Fruit fly (Drosophila melanogaster): ENCODE data around the gene CG18417.

Gene CG18417

dm6 chr3L:7381359-7381976 is 18.4 kb upstream of the CG18417 start, which contains the start of the genes SMSr and smid (continued):
- TF ChIP-seq repo (GFP tag; optimal IDR thresholded peaks at IDR 0.05), result no peak
- no peak for TF ChIP-seq CG15073 (GFP tag; optimal IDR thresholded peaks at IDR 0.05)
- TF ChIP-seq Dip3 (GFP tag; optimal IDR thresholded peaks at IDR 0.05), result peak; percentile 62
- no peak for TF ChIP-seq tio (GFP tag; optimal IDR thresholded peaks at IDR 0.05)
- no peak for TF ChIP-seq CG2875 (GFP tag; optimal IDR thresholded peaks at IDR 0.05)
- TF ChIP-seq Taf1 (GFP tag; IDR thresholded peaks at IDR 0.05), result no peak; the same call in 1 of the 2 replicates
- no peak for TF ChIP-seq toy (GFP tag; IDR thresholded peaks at IDR 0.05)
- TF ChIP-seq CG14014 (GFP tag; IDR thresholded peaks at IDR 0.05), result no peak; the same call in 1 of the 2 replicates
- no peak for TF ChIP-seq CG4707 (GFP tag; optimal IDR thresholded peaks at IDR 0.05)
- no peak for TF ChIP-seq usp (GFP tag; optimal IDR thresholded peaks at IDR 0.05)
- no peak for TF ChIP-seq Poxn (GFP tag; IDR thresholded peaks at IDR 0.05)
- TF ChIP-seq CG11560 (tag; IDR thresholded peaks at IDR 0.05), result no peak; the same call in 2 of the 3 replicates
- peak; percentile 25 to 73 for TF ChIP-seq Eip74EF (GFP tag; optimal IDR thresholded peaks at IDR 0.05)
- no peak for TF ChIP-seq gcm2 (GFP tag; optimal IDR thresholded peaks at IDR 0.05)
- no peak for TF ChIP-seq unpg (GFP tag; optimal IDR thresholded peaks at IDR 0.05)
- 0 out of 2 replicates have a peak, but pooled peaks have one; percentile 44 for TF ChIP-seq ara (GFP tag; IDR thresholded peaks at IDR 0.05)
- peak; percentile 78 for TF ChIP-seq YL-1 (GFP tag; optimal IDR thresholded peaks at IDR 0.05)
- peak; percentile 92 for TF ChIP-seq row (GFP tag; IDR thresholded peaks at IDR 0.05)
- TF ChIP-seq CG11093 (GFP tag; IDR thresholded peaks at IDR 0.05), result 0 out of 3 replicates have a peak, but pooled peaks have one; percentile 25
- peak; percentile 79 for TF ChIP-seq CG30403 (GFP tag; optimal IDR thresholded peaks at IDR 0.05)
- TF ChIP-seq Sox100B (GFP tag; optimal IDR thresholded peaks at IDR 0.05), result peak; percentile 43
- TF ChIP-seq CG31441 (GFP tag; IDR thresholded peaks at IDR 0.05), result peak; percentile 69
- TF ChIP-seq eyg (GFP tag; optimal IDR thresholded peaks at IDR 0.05), result no peak
- no peak for TF ChIP-seq CG30431 (GFP tag; optimal IDR thresholded peaks at IDR 0.05)
- no peak for TF ChIP-seq Dip2 (GFP tag; IDR thresholded peaks at IDR 0.05)
- no peak for TF ChIP-seq Ravus (GFP tag; IDR thresholded peaks at IDR 0.05)
- no peak for TF ChIP-seq gce (GFP tag; IDR thresholded peaks at IDR 0.05)
- 0 out of 2 replicates have a peak, but pooled peaks have one; percentile 27 for TF ChIP-seq Nf-YA (GFP tag; IDR thresholded peaks at IDR 0.05)
- TF ChIP-seq Sry-β (GFP tag; optimal IDR thresholded peaks at IDR 0.05), result peak; percentile 25
- no peak for TF ChIP-seq ro (GFP tag; IDR thresholded peaks at IDR 0.05)
- peak; percentile 51 for TF ChIP-seq lab (GFP tag; optimal IDR thresholded peaks at IDR 0.05)
- TF ChIP-seq Kr (GFP tag; optimal IDR thresholded peaks at IDR 0.05), result no peak
- TF ChIP-seq CG12071 (GFP tag; optimal IDR thresholded peaks at IDR 0.05), result no peak
- no peak for TF ChIP-seq gro (GFP tag; optimal IDR thresholded peaks at IDR 0.05)
- TF ChIP-seq ap (GFP tag; IDR thresholded peaks at IDR 0.05), result no peak
- TF ChIP-seq CG2712 (tag; optimal IDR thresholded peaks at IDR 0.05), result peak; percentile 76
- TF ChIP-seq CG10959 (GFP tag; IDR thresholded peaks at IDR 0.05), result no peak
- no peak for TF ChIP-seq peb (GFP tag; IDR thresholded peaks at IDR 0.05)
- TF ChIP-seq Nf-YB (GFP tag; optimal IDR thresholded peaks at IDR 0.05), result peak; percentile 2
- peak; percentile 23; the same call in 1 of the 2 replicates for TF ChIP-seq vvl (GFP tag; IDR thresholded peaks at IDR 0.05)
- TF ChIP-seq sima (GFP tag; optimal IDR thresholded peaks at IDR 0.05), result no peak
- TF ChIP-seq CG42726 (GFP tag; IDR thresholded peaks at IDR 0.05; ENCODE audit: partially characterized antibody), result 0 out of 2 replicates have a peak, but pooled peaks have one; percentile 53
- TF ChIP-seq CG32532 (GFP tag; IDR thresholded peaks at IDR 0.05), result peak; percentile 70
- no peak for TF ChIP-seq lov (optimal IDR thresholded peaks at IDR 0.05)
- TF ChIP-seq lov (GFP tag; IDR thresholded peaks at IDR 0.05), result no peak
- peak; percentile 21 for TF ChIP-seq CG16863 (GFP tag; optimal IDR thresholded peaks at IDR 0.05)
- TF ChIP-seq B-H2 (GFP tag; optimal IDR thresholded peaks at IDR 0.05), result peak; percentile 23
- TF ChIP-seq Adf1 (GFP tag; IDR thresholded peaks at IDR 0.05), result peak; percentile 43
- no peak for TF ChIP-seq CG17912 (GFP tag; optimal IDR thresholded peaks at IDR 0.05)
- TF ChIP-seq CG3847 (GFP tag; IDR thresholded peaks at IDR 0.05), result peak; percentile 47; the same call in 1 of the 2 replicates

Measured in whole organism, embryonic.